Fruit fly (Drosophila melanogaster): Measurements from ENCODE around the gene Dop1R1.

The Dop1R1 gene

DNA sequence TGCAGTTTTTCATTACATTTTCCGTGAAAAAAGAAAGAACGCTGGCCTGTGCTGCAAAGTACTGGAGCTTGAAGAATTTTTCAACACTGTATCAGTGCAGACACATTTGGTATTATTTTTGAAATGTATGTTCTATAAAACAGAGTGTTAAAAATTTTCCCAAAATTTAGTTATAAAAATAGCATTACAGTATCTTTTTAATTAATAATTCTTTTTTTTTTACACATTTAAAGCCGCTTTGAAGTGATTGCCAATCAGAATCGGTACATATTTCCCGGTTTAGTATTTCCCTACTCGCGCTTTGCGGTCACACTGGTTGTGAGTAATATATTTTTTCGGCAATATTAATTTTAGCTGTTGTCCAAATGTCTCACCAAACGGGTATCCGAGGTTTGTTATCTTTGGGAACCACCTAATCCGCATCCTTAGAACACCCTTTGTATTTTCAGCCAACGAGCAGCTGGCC lies 92.2 kb downstream of the Dop1R1 start, which contains the start of the genes Abi and twf (continued):
- TF ChIP-seq Neu2 (GFP tag; optimal IDR thresholded peaks at IDR 0.05; ENCODE audit: borderline replicate concordance), result no peak
- peak; percentile 48 for TF ChIP-seq CG17186 (GFP tag; optimal IDR thresholded peaks at IDR 0.05)
- TF ChIP-seq eyg (GFP tag; optimal IDR thresholded peaks at IDR 0.05), result no peak
- peak; percentile 56 for TF ChIP-seq CG9437 (GFP tag; optimal IDR thresholded peaks at IDR 0.05)
- no peak for TF ChIP-seq CG6254 (GFP tag; optimal IDR thresholded peaks at IDR 0.05)
- TF ChIP-seq Hr78 (GFP tag; optimal IDR thresholded peaks at IDR 0.05), result no peak
- peak; percentile 11 for TF ChIP-seq CG17802 (tag; optimal IDR thresholded peaks at IDR 0.05)
- TF ChIP-seq cwo (GFP tag; optimal IDR thresholded peaks at IDR 0.05), result peak; percentile 21
- no peak for TF ChIP-seq odd (GFP tag; optimal IDR thresholded peaks at IDR 0.05)
- TF ChIP-seq CG6689 (GFP tag; IDR thresholded peaks at IDR 0.05), result peak; percentile 72
- peak; percentile 45 for TF ChIP-seq CG18619 (GFP tag; optimal IDR thresholded peaks at IDR 0.05)
- TF ChIP-seq unc-4 (GFP tag; IDR thresholded peaks at IDR 0.05; ENCODE audit: partially characterized antibody), result no peak
- TF ChIP-seq sug (tag; optimal IDR thresholded peaks at IDR 0.05), result no peak
- TF ChIP-seq esg (GFP tag; conservative IDR thresholded peaks at IDR 0.05), result peak; percentile 39
- no peak for TF ChIP-seq CG12236 (GFP tag; optimal IDR thresholded peaks at IDR 0.05)
- TF ChIP-seq tll (GFP tag; optimal IDR thresholded peaks at IDR 0.05), result no peak
- no peak for TF ChIP-seq ftz-f1 (GFP tag; optimal IDR thresholded peaks at IDR 0.05)
- TF ChIP-seq Opbp (GFP tag; IDR thresholded peaks at IDR 0.05; ENCODE audit: partially characterized antibody), result no peak
- TF ChIP-seq gt (GFP tag; IDR thresholded peaks at IDR 0.05), result no peak
- no peak for TF ChIP-seq CG17612 (GFP tag; IDR thresholded peaks at IDR 0.05)
- TF ChIP-seq CG3995 (GFP tag; optimal IDR thresholded peaks at IDR 0.05), result peak; percentile 61
- no peak for TF ChIP-seq Vsx1 (GFP tag; optimal IDR thresholded peaks at IDR 0.05)
- TF ChIP-seq gcm (GFP tag; optimal IDR thresholded peaks at IDR 0.05), result peak; percentile 47
- TF ChIP-seq CG3726 (GFP tag; IDR thresholded peaks at IDR 0.05), result 0 out of 3 replicates have a peak, but pooled peaks have one; percentile 38
- TF ChIP-seq CG6654 (GFP tag; optimal IDR thresholded peaks at IDR 0.05), result no peak
- TF ChIP-seq Asciz (GFP tag; optimal IDR thresholded peaks at IDR 0.05), result peak; percentile 22
- TF ChIP-seq Oaz (GFP tag; IDR thresholded peaks at IDR 0.05), result no peak
- no peak for TF ChIP-seq CG17912 (GFP tag; optimal IDR thresholded peaks at IDR 0.05)
- peak; percentile 79 for TF ChIP-seq Xbp1 (GFP tag; optimal IDR thresholded peaks at IDR 0.05)
- peak; percentile 61 for TF ChIP-seq CG10147 (GFP tag; optimal IDR thresholded peaks at IDR 0.05)
- TF ChIP-seq Dll (GFP tag; IDR thresholded peaks at IDR 0.05; ENCODE audit: partially characterized antibody), result 0 out of 4 replicates have a peak, but pooled peaks have one; percentile 21
- TF ChIP-seq Deaf1 (tag; optimal IDR thresholded peaks at IDR 0.05), result peak; percentile 5
- no peak for TF ChIP-seq wek (GFP tag; optimal IDR thresholded peaks at IDR 0.05)
- peak; percentile 38 for TF ChIP-seq Dek (tag; optimal IDR thresholded peaks at IDR 0.05)
- TF ChIP-seq Myb (GFP tag; optimal IDR thresholded peaks at IDR 0.05), result peak; percentile 34
- TF ChIP-seq TFAM (GFP tag; optimal IDR thresholded peaks at IDR 0.05), result no peak
- TF ChIP-seq HmgZ (tag; optimal IDR thresholded peaks at IDR 0.05), result peak; percentile 66
- peak; percentile 29 for TF ChIP-seq CG1647 (GFP tag; optimal IDR thresholded peaks at IDR 0.05)
- TF ChIP-seq Dad (GFP tag; optimal IDR thresholded peaks at IDR 0.05), result peak; percentile 62
- peak; percentile 67 for TF ChIP-seq Hmr (GFP tag; optimal IDR thresholded peaks at IDR 0.05)
- no peak for TF ChIP-seq sr (GFP tag; IDR thresholded peaks at IDR 0.05)
- no peak for TF ChIP-seq CG11560 (tag; IDR thresholded peaks at IDR 0.05)
- TF ChIP-seq bab2 (GFP tag; optimal IDR thresholded peaks at IDR 0.05), result peak; percentile 34
- peak; percentile 35; the same call in 1 of the 2 replicates for TF ChIP-seq Ada2b (GFP tag; IDR thresholded peaks at IDR 0.05)
- peak; percentile 46; the same call in 1 of the 2 replicates for TF ChIP-seq klu (GFP tag; IDR thresholded peaks at IDR 0.05)
- TF ChIP-seq CG12104 (GFP tag; optimal IDR thresholded peaks at IDR 0.05), result peak; percentile 54
- TF ChIP-seq D (optimal IDR thresholded peaks at IDR 0.05), result no peak
- peak; percentile 34 for TF ChIP-seq D (GFP tag; optimal IDR thresholded peaks at IDR 0.05)
- TF ChIP-seq Ets97D (GFP tag; optimal IDR thresholded peaks at IDR 0.05), result peak; percentile 63
- no peak for TF ChIP-seq hbn (GFP tag; IDR thresholded peaks at IDR 0.05; ENCODE audit: partially characterized antibody)
